Worm (Caenorhabditis elegans) whole organism, L4 larva: ENCODE data around the gene F13E9.9.

Experiments used
- F44E2.7 ChIP-seq: fragments of 200-800 bp; sonication (Bioruptor generic); IDR thresholded peaks from 2 replicates; pipeline ENCODE4 v2.1.2; 2022; ENCODE audit warnings: missing genetic modification characterization, missing compliant biosample characterization
- F49E8.2 ChIP-seq: sonication (generic microtip); optimal IDR thresholded peaks from 2 replicates; lab custom pipeline; 2016; ENCODE audit warnings: missing compliant biosample characterization, mild to moderate bottlenecking, missing genetic modification characterization, borderline replicate concordance
- T20F7.1 ChIP-seq: fragments of 200-800 bp; sonication (Bioruptor generic); optimal IDR thresholded peaks from 2 replicates; lab custom pipeline; 2018; ENCODE audit warnings: mild to moderate bottlenecking, missing genetic modification characterization, missing compliant biosample characterization
- Y48G9A.11 ChIP-seq: fragments of 200-800 bp; sonication (Bioruptor generic); IDR thresholded peaks from 2 replicates; pipeline ENCODE4 v1.3.6; 2022; ENCODE audit warnings: missing genetic modification reagents, missing genetic modification characterization, missing compliant biosample characterization
- aha-1 ChIP-seq: fragments of 150-350 bp; peaks from one replicate; lab custom pipeline; 2014; ENCODE audit warnings: missing biosample characterization, missing genetic modification characterization
- arid-1 ChIP-seq: fragments of 200-800 bp; sonication (Bioruptor generic); conservative IDR thresholded peaks from 2 replicates; pipeline ENCODE4 v1.3.6; 2022; ENCODE audit warnings: missing genetic modification reagents, missing genetic modification characterization, missing compliant biosample characterization
- ceh-20 ChIP-seq: fragments of 200-800 bp; sonication (Bioruptor generic); IDR thresholded peaks from 2 replicates; pipeline ENCODE4 v1.3.6; 2022; ENCODE audit warnings: missing genetic modification reagents, missing genetic modification characterization, missing compliant biosample characterization
- ceh-28 ChIP-seq: fragments of 150-350 bp; optimal IDR thresholded peaks from 2 replicates; lab custom pipeline; 2014; ENCODE audit warnings: missing biosample characterization, missing genetic modification reagents, missing genetic modification characterization
- ceh-44 ChIP-seq: fragments of 200-800 bp; sonication (Bioruptor generic); IDR thresholded peaks from 2 replicates; pipeline ENCODE4 v1.3.6; 2022; ENCODE audit warnings: missing genetic modification reagents, missing genetic modification characterization, missing compliant biosample characterization
- cey-2 ChIP-seq: sonication (generic microtip); optimal IDR thresholded peaks from 3 replicates; lab custom pipeline; 2017; ENCODE audit warnings: missing genetic modification characterization, mild to moderate bottlenecking, missing compliant biosample characterization, antibody characterized with exemption, borderline replicate concordance; ENCODE audit not compliant: insufficient read depth
- duxl-1 ChIP-seq: sonication (generic microtip); optimal IDR thresholded peaks from 2 replicates; lab custom pipeline; 2016; ENCODE audit warnings: mild to moderate bottlenecking, missing genetic modification characterization, moderate library complexity, missing compliant biosample characterization; ENCODE audit not compliant: poor library complexity
- dve-1 ChIP-seq: sonication (generic microtip); optimal IDR thresholded peaks from 2 replicates; lab custom pipeline; 2017; ENCODE audit warnings: antibody characterized with exemption, mild to moderate bottlenecking, missing genetic modification characterization, missing compliant biosample characterization; ENCODE audit not compliant: insufficient read depth
- egl-43 ChIP-seq: fragments of 200-800 bp; sonication (Bioruptor generic); IDR thresholded peaks from 2 replicates; pipeline ENCODE4 v1.3.6; 2022; ENCODE audit warnings: missing genetic modification reagents, missing genetic modification characterization, missing compliant biosample characterization
- fkh-10 ChIP-seq: fragments of 150-350 bp; optimal IDR thresholded peaks from 2 replicates; lab custom pipeline; 2014; ENCODE audit warnings: missing biosample characterization, missing genetic modification reagents, missing genetic modification characterization
- jun-1 ChIP-seq: fragments of 150-350 bp; optimal IDR thresholded peaks from 2 replicates; lab custom pipeline; 2014; ENCODE audit warnings: missing biosample characterization, missing genetic modification reagents, missing genetic modification characterization
- lin-13 ChIP-seq: fragments of 150-350 bp; optimal IDR thresholded peaks from 2 replicates; lab custom pipeline; 2014; ENCODE audit warnings: missing biosample characterization, missing genetic modification reagents, missing genetic modification characterization
- lin-29 ChIP-seq: fragments of 200-800 bp; sonication (Bioruptor generic); IDR thresholded peaks from 2 replicates; pipeline ENCODE4 v1.3.6; 2022; ENCODE audit warnings: missing genetic modification reagents, missing genetic modification characterization, missing compliant biosample characterization
- lin-38 ChIP-seq: fragments of 200-800 bp; sonication (Bioruptor generic); IDR thresholded peaks from 2 replicates; pipeline ENCODE4 v1.3.6; 2022; ENCODE audit warnings: missing genetic modification reagents, missing genetic modification characterization, missing compliant biosample characterization
- lir-3 ChIP-seq: sonication (generic microtip); optimal IDR thresholded peaks from 2 replicates; lab custom pipeline; 2016; ENCODE audit warnings: mild to moderate bottlenecking, missing genetic modification characterization, missing compliant biosample characterization
- madf-5 ChIP-seq, 2 experiments: fragments of 200-800 bp; sonication (Bioruptor generic); IDR thresholded peaks; 2 replicates each; pipeline ENCODE4 v1.3.6; 2022; ENCODE audit warnings: missing compliant biosample characterization in 2 of 2, missing genetic modification characterization in 2 of 2
- mdl-1 ChIP-seq, 2 experiments: fragments of 150-350 bp in 1 of 2; sonication (generic microtip) in 1 of 2; optimal IDR thresholded peaks; 2 replicates each; lab custom pipeline; 2014 to 2017; ENCODE audit warnings: missing biosample characterization in 2 of 2, missing genetic modification characterization in 2 of 2
- nhr-10 ChIP-seq: fragments of 150-350 bp; optimal IDR thresholded peaks from 2 replicates; lab custom pipeline; 2014; ENCODE audit warnings: missing biosample characterization, missing genetic modification characterization
- nhr-11 ChIP-seq: fragments of 150-350 bp; optimal IDR thresholded peaks from 2 replicates; lab custom pipeline; 2014; ENCODE audit warnings: missing biosample characterization, missing genetic modification characterization
- nhr-237 ChIP-seq: sonication (generic microtip); optimal IDR thresholded peaks from 2 replicates; lab custom pipeline; 2017; ENCODE audit warnings: missing biosample characterization, missing genetic modification characterization
- nhr-48 ChIP-seq: sonication (generic microtip); optimal IDR thresholded peaks from 2 replicates; lab custom pipeline; 2016; ENCODE audit warnings: mild to moderate bottlenecking, missing genetic modification characterization, missing compliant biosample characterization
- nhr-6 ChIP-seq: fragments of 150-350 bp; optimal IDR thresholded peaks from 2 replicates; lab custom pipeline; 2014; ENCODE audit warnings: missing biosample characterization, missing genetic modification characterization
- nhr-76 ChIP-seq: fragments of 150-350 bp; optimal IDR thresholded peaks from 2 replicates; lab custom pipeline; 2014; ENCODE audit warnings: missing biosample characterization, missing genetic modification characterization
- php-3 ChIP-seq: fragments of 200-800 bp; sonication (Bioruptor generic); IDR thresholded peaks from 2 replicates; pipeline ENCODE4 v1.3.6; 2022; ENCODE audit warnings: missing genetic modification reagents, missing genetic modification characterization, missing compliant biosample characterization
- pqm-1 ChIP-seq: sonication (generic microtip); optimal IDR thresholded peaks from 2 replicates; lab custom pipeline; 2017; ENCODE audit warnings: missing biosample characterization, missing genetic modification characterization
- tag-97 ChIP-seq: fragments of 200-800 bp; sonication (Bioruptor generic); IDR thresholded peaks from 2 replicates; pipeline ENCODE4 v1.3.6; 2022; ENCODE audit warnings: missing genetic modification characterization, missing compliant biosample characterization
- unc-62 ChIP-seq, 3 experiments: fragments of 150-350 bp in 1 of 3; sonication (generic microtip); optimal IDR thresholded peaks in 2 of 3; peaks in 1 of 3; 1 replicate in 1 of 3; 2 replicates in 2 of 3; lab custom pipeline; 2014 to 2017; ENCODE audit warnings: missing biosample characterization in 3 of 3, missing genetic modification characterization in 3 of 3, missing genetic modification reagents in 3 of 3, missing genotype in 1 of 3
- vab-7 ChIP-seq: fragments of 200-800 bp; sonication (Bioruptor generic); IDR thresholded peaks from 2 replicates; pipeline ENCODE4 v1.3.6; 2022; ENCODE audit warnings: missing genetic modification reagents, missing genetic modification characterization, missing compliant biosample characterization
- zip-11 ChIP-seq: fragments of 200-800 bp; sonication (Bioruptor generic); IDR thresholded peaks from 2 replicates; pipeline ENCODE4 v1.3.6; 2022; ENCODE audit warnings: missing genetic modification characterization, missing compliant biosample characterization
- ztf-11 ChIP-seq: fragments of 150-350 bp; optimal IDR thresholded peaks from 2 replicates; lab custom pipeline; 2014; ENCODE audit warnings: missing biosample characterization, missing genetic modification characterization

Gene F13E9.9

DNA sequence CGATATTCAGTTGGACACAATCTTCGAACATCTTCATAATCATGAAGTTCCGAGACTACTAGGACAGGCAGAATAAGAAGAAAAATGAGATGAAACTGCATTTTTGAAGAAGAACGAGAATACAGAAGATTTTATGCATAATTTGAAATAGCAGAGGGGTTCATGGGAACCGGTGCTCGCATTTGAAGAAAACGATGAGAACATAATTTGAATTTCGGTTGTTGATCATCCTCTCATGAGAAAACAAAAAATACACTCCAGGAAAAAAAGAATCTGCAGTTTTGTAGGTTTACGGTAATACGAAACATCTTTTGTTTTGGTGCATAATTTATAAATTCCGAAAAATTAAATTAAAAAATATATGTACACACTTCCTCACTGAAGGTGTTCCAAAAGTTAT is 13.1 kb downstream of the F13E9.9 start, which contains the start of gene srlf-11 (continued):
- TF ChIP-seq nhr-10, result no peak

ce11 chrIV:10884263-10884662 is 14.7 kb downstream of the F13E9.9 start, which contains the start of gene F13E9.5:
Gene F13E9.5, minus strand, starts transcription at chrIV:10884363.
- TF ChIP-seq duxl-1 (tag; lab: Kevin White, UChicago) (no peak), F49E8.2 (tag; lab: Kevin White, UChicago) (no peak), ceh-44 (GFP tag; lab: Robert Waterston, UW) (no peak), nhr-48 (tag; lab: Kevin White, UChicago) (no peak), arid-1 (no peak)

- TF ChIP-seq fkh-10 (no peak), mdl-1 (tag; optimal IDR thresholded peaks at IDR 0.05; lab: Kevin White, UChicago) (peak in 1 of 2 experiments; percentile 30), F49E8.2 (tag; lab: Kevin White, UChicago) (no peak), pqm-1 (tag; lab: Kevin White, UChicago) (peak; percentile 2), nhr-76 (tag; lab: Kevin White, UChicago) (no peak), T20F7.1 (GFP tag; lab: Kevin White, UChicago) (no peak), vab-7 (GFP tag; lab: Robert Waterston, UW) (no peak), egl-43 (no peak), dve-1 (peak; percentile 80), aha-1 (tag; lab: Kevin White, UChicago) (no peak), php-3 (peak; percentile 85)
Measured at ce11 chrIV:10881230-10881629, 17.8 kb downstream of the F13E9.9 start, which contains the start of gene F13E9.13. Gene F13E9.13, plus strand, starts transcription at chrIV:10881546.

DNA sequence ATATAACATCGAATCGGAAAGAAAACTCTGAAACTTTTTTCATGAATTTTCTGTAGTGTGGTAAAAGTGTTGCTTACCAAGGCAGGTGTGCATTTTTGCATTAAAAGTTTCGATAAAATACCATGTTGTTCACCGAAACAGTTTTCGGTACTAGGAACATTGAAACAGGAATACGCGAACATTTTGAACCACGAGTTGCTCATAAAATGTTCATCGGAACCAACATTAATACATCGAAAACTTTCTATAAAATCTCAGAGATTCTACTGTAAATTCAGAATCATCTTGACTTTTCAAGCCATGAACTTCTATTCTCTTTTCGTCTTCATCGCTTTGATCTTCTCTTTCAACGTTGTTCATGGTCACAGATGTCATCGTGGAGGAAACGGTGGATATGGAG is 18.7 kb downstream of the F13E9.9 start, which contains the start of gene fipr-15:
TSS of gene fipr-15 (plus strand) at position 301 of the 400 bp plus-strand sequence.
- no peak for TF ChIP-seq zip-11 (GFP tag; lab: Robert Waterston, UW)
- TF ChIP-seq lin-29 (GFP tag; lab: Robert Waterston, UW), result no peak
- TF ChIP-seq nhr-237 (tag; lab: Kevin White, UChicago), result no peak
- TF ChIP-seq lin-38, result no peak
- TF ChIP-seq ceh-20 (GFP tag; lab: Robert Waterston, UW), result no peak
- TF ChIP-seq F49E8.2 (tag; lab: Kevin White, UChicago), result no peak
- no peak for TF ChIP-seq jun-1 (tag; lab: Kevin White, UChicago)
- no peak for TF ChIP-seq nhr-11 (tag; lab: Kevin White, UChicago)
- TF ChIP-seq Y48G9A.11 (GFP tag; lab: Robert Waterston, UW), result no peak
- TF ChIP-seq tag-97 (GFP tag; lab: Robert Waterston, UW), result no peak
- TF ChIP-seq madf-5 (GFP tag; IDR thresholded peaks at IDR 0.05; lab: Robert Waterston, UW), result no peak

- no peak for TF ChIP-seq lin-13 (GFP tag; lab: Kevin White, UChicago)
- no peak for TF ChIP-seq F44E2.7 (GFP tag; lab: Robert Waterston, UW)
- TF ChIP-seq ceh-28 (tag; lab: Kevin White, UChicago), result no peak
- no peak for TF ChIP-seq fkh-10
- TF ChIP-seq cey-2 (tag; lab: Kevin White, UChicago), result no peak
- TF ChIP-seq lir-3 (tag; lab: Kevin White, UChicago), result no peak
- TF ChIP-seq, all 104 proteins: peak for 0
Measured at ce11 chrIV:10879542-10879941, 19.4 kb downstream of the F13E9.9 start, which contains the start of gene sdz-13. Gene sdz-13, minus strand, starts transcription at chrIV:10879642.

- TF ChIP-seq unc-62 (GFP tag; optimal IDR thresholded peaks at IDR 0.05 in 1 of 2; lab: Kevin White, UChicago), result peak in 1 of 2 experiments; percentile 65
- TF ChIP-seq unc-62 (tag; optimal IDR thresholded peaks at IDR 0.05; lab: Kevin White, UChicago), result no peak
- TF ChIP-seq nhr-6 (tag; lab: Kevin White, UChicago), result no peak
- no peak for TF ChIP-seq ztf-11 (tag; lab: Kevin White, UChicago)
Measured at ce11 chrIV:10876844-10877243, 22.1 kb downstream of the F13E9.9 start, which contains the start of gene fipr-14. Gene fipr-14, plus strand, starts transcription at chrIV:10877144.
